Fruit fly (Drosophila melanogaster) whole organism, adult: ENCODE measurements around the gene wfs1.

Source experiments
- CG11617 ChIP-seq: fragments of 200-800 bp; sonication (Bioruptor generic); optimal IDR thresholded peaks from 2 replicates; lab custom pipeline; 2017; ENCODE audit warnings: mild to moderate bottlenecking, missing biosample characterization, missing genetic modification reagents, missing genetic modification characterization
- CG12768 ChIP-seq: fragments of 200-800 bp; sonication (Bioruptor generic); optimal IDR thresholded peaks from 2 replicates; lab custom pipeline; 2017; ENCODE audit warnings: missing biosample characterization, missing genetic modification characterization, mild to moderate bottlenecking, moderate library complexity, missing genetic modification reagents
- CG14711 ChIP-seq: fragments of 200-800 bp; sonication (Bioruptor generic); optimal IDR thresholded peaks from 2 replicates; lab custom pipeline; 2018; ENCODE audit warnings: missing biosample characterization, mild to moderate bottlenecking, missing genetic modification characterization, moderate library complexity
- CG1620 ChIP-seq: fragments of 200-800 bp; sonication (Bioruptor generic); optimal IDR thresholded peaks from 2 replicates; lab custom pipeline; 2016; ENCODE audit warnings: missing biosample characterization, missing genetic modification characterization
- CG33017 ChIP-seq: fragments of 200-800 bp; sonication (Bioruptor generic); optimal IDR thresholded peaks from 2 replicates; lab custom pipeline; 2018; ENCODE audit warnings: missing biosample characterization, mild to moderate bottlenecking, missing genetic modification characterization, moderate library complexity
- CG5204 ChIP-seq: fragments of 200-800 bp; sonication (Bioruptor generic); optimal IDR thresholded peaks from 2 replicates; lab custom pipeline; 2016; ENCODE audit warnings: missing biosample characterization, missing genetic modification characterization
- CG7045 ChIP-seq: fragments of 200-800 bp; sonication (Bioruptor generic); optimal IDR thresholded peaks from 2 replicates; lab custom pipeline; 2017; ENCODE audit warnings: missing biosample characterization, mild to moderate bottlenecking, missing genetic modification characterization
- CG7101 ChIP-seq: fragments of 200-800 bp; sonication (Bioruptor generic); optimal IDR thresholded peaks from 2 replicates; lab custom pipeline; 2018; ENCODE audit warnings: missing biosample characterization, mild to moderate bottlenecking, missing genetic modification characterization, moderate library complexity
- Clk ChIP-seq: fragments of 200-800 bp; sonication (Bioruptor generic); optimal IDR thresholded peaks from 2 replicates; lab custom pipeline; 2017; ENCODE audit warnings: missing biosample characterization, missing genetic modification characterization
- Crg-1 ChIP-seq: fragments of 200-800 bp; sonication (Bioruptor generic); optimal IDR thresholded peaks from 2 replicates; lab custom pipeline; 2016; ENCODE audit warnings: missing biosample characterization, missing genetic modification characterization
- Hr96 ChIP-seq: fragments of 200-800 bp; sonication (Bioruptor generic); optimal IDR thresholded peaks from 2 replicates; lab custom pipeline; 2016; ENCODE audit warnings: missing biosample characterization, missing genetic modification characterization
- Mnt ChIP-seq: fragments of 200-800 bp; sonication (Bioruptor generic); optimal IDR thresholded peaks from 2 replicates; lab custom pipeline; 2016; ENCODE audit warnings: missing biosample characterization, mild to moderate bottlenecking, missing genetic modification characterization
- bab1 ChIP-seq: fragments of 200-800 bp; sonication (Bioruptor generic); optimal IDR thresholded peaks from 3 replicates; lab custom pipeline; 2019; ENCODE audit warnings: missing biosample characterization, mild to moderate bottlenecking, missing genetic modification characterization, moderate library complexity
- cic ChIP-seq: fragments of 200-800 bp; sonication (Bioruptor generic); optimal IDR thresholded peaks from 2 replicates; lab custom pipeline; 2017; ENCODE audit warnings: missing biosample characterization, mild to moderate bottlenecking, missing genetic modification characterization, moderate library complexity
- cnc ChIP-seq, 2 experiments: fragments of >200 bp; optimal IDR thresholded peaks; 2 replicates each; lab custom pipeline; 2017
- kay ChIP-seq: fragments of 200-800 bp; sonication (Bioruptor generic); peaks from one replicate; lab custom pipeline; 2016; ENCODE audit warnings: missing biosample characterization, missing genetic modification characterization, borderline replicate concordance
- ovo ChIP-seq: fragments of 200-800 bp; sonication (Bioruptor generic); optimal IDR thresholded peaks from 2 replicates; lab custom pipeline; 2016; ENCODE audit warnings: missing biosample characterization, missing genetic modification characterization
- pad ChIP-seq: fragments of 200-800 bp; sonication (Bioruptor generic); optimal IDR thresholded peaks from 3 replicates; lab custom pipeline; 2017; ENCODE audit warnings: missing biosample characterization, missing genetic modification characterization, mild to moderate bottlenecking, moderate library complexity, missing genetic modification reagents
- tj ChIP-seq: fragments of 200-800 bp; sonication (Bioruptor generic); optimal IDR thresholded peaks from 3 replicates; lab custom pipeline; 2017; ENCODE audit warnings: missing biosample characterization, mild to moderate bottlenecking, missing genetic modification characterization, moderate library complexity
- toe ChIP-seq: fragments of 200-800 bp; sonication (Bioruptor generic); optimal IDR thresholded peaks from 2 replicates; lab custom pipeline; 2016; ENCODE audit warnings: missing biosample characterization, missing genetic modification characterization

wfs1 gene

dm6 chr3R:22726771-22727455 lies 36.7 kb upstream of the wfs1 start, which contains the start of gene CG45049:
CG45049 (plus strand) TSS chr3R:22726967.
- peak; percentile 78 for TF ChIP-seq cic (GFP tag; lab: Kevin White, UChicago)
- peak; percentile 34 for TF ChIP-seq tj
- TF ChIP-seq bab1 (GFP tag; lab: Kevin White, UChicago), result peak; percentile 23
- TF ChIP-seq kay (GFP tag; lab: Kevin White, UChicago), result no peak
- TF ChIP-seq CG7045, result no peak

- peak; percentile 39 for TF ChIP-seq CG1620
- peak; percentile 62 for TF ChIP-seq Mnt
- no peak for TF ChIP-seq cic (GFP tag; lab: Kevin White, UChicago)
Measured at dm6 chr3R:22726031-22726770, 36.0 kb upstream of the wfs1 start, which contains the start of gene RNF220. RNF220 (minus strand) TSS chr3R:22726414.

- TF ChIP-seq Crg-1 (GFP tag; lab: Kevin White, UChicago) (peak; percentile 7), CG7045 (peak; percentile 70), CG11617 (GFP tag; lab: Kevin White, UChicago) (peak; percentile 68), cnc (optimal IDR thresholded peaks at IDR 0.05; lab: Kevin White, UChicago) (no peak), CG7101 (tag; lab: Kevin White, UChicago) (peak; percentile 74), CG1620 (peak; percentile 17), Hr96 (GFP tag; lab: Kevin White, UChicago) (no peak), Clk (GFP tag; lab: Kevin White, UChicago) (no peak), pad (peak; percentile 19), CG12768 (GFP tag; lab: Kevin White, UChicago) (no peak), kay (GFP tag; lab: Kevin White, UChicago) (no peak), CG14711 (peak; percentile 76), CG33017 (tag; lab: Kevin White, UChicago) (peak; percentile 77), toe (peak; percentile 59), ovo (GFP tag; lab: Kevin White, UChicago) (no peak), CG5204 (GFP tag; lab: Kevin White, UChicago) (no peak), bab1 (GFP tag; lab: Kevin White, UChicago) (peak; percentile 73), cic (GFP tag; lab: Kevin White, UChicago) (peak; percentile 10), tj (peak; percentile 39), Mnt (peak; percentile 59)
Measured at dm6 chr3R:22724149-22724973, 34.2 kb upstream of the wfs1 start, which contains the start of gene Irp-1A. Irp-1A (minus strand) TSS chr3R:22724587.

dm6 chr3R:22720808-22721306 lies 30.7 kb upstream of the wfs1 start, which contains the start of gene wge:
wge (minus strand) TSS chr3R:22721150.
- TF ChIP-seq pad (no peak), Mnt (peak; percentile 15), CG14711 (no peak), Clk (GFP tag; lab: Kevin White, UChicago) (no peak), CG7045 (no peak), ovo (GFP tag; lab: Kevin White, UChicago) (no peak), CG12768 (GFP tag; lab: Kevin White, UChicago) (peak; percentile 68), kay (GFP tag; lab: Kevin White, UChicago) (peak; percentile 99), CG11617 (GFP tag; lab: Kevin White, UChicago) (peak; percentile 27), Crg-1 (GFP tag; lab: Kevin White, UChicago) (no peak), toe (no peak), cnc (optimal IDR thresholded peaks at IDR 0.05; lab: Kevin White, UChicago) (no peak), CG5204 (GFP tag; lab: Kevin White, UChicago) (no peak), CG1620 (peak; percentile 9), cic (GFP tag; lab: Kevin White, UChicago) (no peak), tj (peak; percentile 17), CG7101 (tag; lab: Kevin White, UChicago) (peak; percentile 7), bab1 (GFP tag; lab: Kevin White, UChicago) (peak; percentile 43), CG33017 (tag; lab: Kevin White, UChicago) (no peak), Hr96 (GFP tag; lab: Kevin White, UChicago) (peak; percentile 29)

- TF ChIP-seq pad (no peak), Crg-1 (GFP tag; lab: Kevin White, UChicago) (no peak), ovo (GFP tag; lab: Kevin White, UChicago) (no peak), bab1 (GFP tag; lab: Kevin White, UChicago) (no peak), kay (GFP tag; lab: Kevin White, UChicago) (no peak), Mnt (no peak), Hr96 (GFP tag; lab: Kevin White, UChicago) (no peak)
Measured at dm6 chr3R:22719607-22719949, 29.4 kb upstream of the wfs1 start.
